Worm (Caenorhabditis elegans) whole organism, late embryonic: ENCODE results near the gene fip-5.

Source experiments
- C38D4.7 ChIP-seq: fragments of 200-800 bp; sonication (Bioruptor generic); optimal IDR thresholded peaks from 2 replicates; lab custom pipeline; 2018; ENCODE audit warnings: mild to moderate bottlenecking, missing genetic modification characterization, moderate library complexity, missing compliant biosample characterization
- F13H6.1 ChIP-seq: sonication (generic microtip); optimal IDR thresholded peaks from 2 replicates; lab custom pipeline; 2016; ENCODE audit warnings: missing genetic modification characterization, missing compliant biosample characterization
- ahr-1 ChIP-seq: sonication (generic microtip); optimal IDR thresholded peaks from 2 replicates; lab custom pipeline; 2016; ENCODE audit warnings: missing genetic modification characterization, missing compliant biosample characterization
- ceh-14 ChIP-seq: sonication (generic microtip); optimal IDR thresholded peaks from 2 replicates; lab custom pipeline; 2016; ENCODE audit warnings: missing genotype, missing genetic modification characterization, missing compliant biosample characterization
- ceh-18 ChIP-seq: sonication (generic microtip); optimal IDR thresholded peaks from 2 replicates; lab custom pipeline; 2016; ENCODE audit warnings: missing genetic modification characterization, missing compliant biosample characterization
- ceh-22 ChIP-seq: sonication (generic microtip); optimal IDR thresholded peaks from 2 replicates; lab custom pipeline; 2017; ENCODE audit warnings: missing biosample characterization, missing genetic modification characterization
- ceh-30 ChIP-seq: fragments of 150-350 bp; optimal IDR thresholded peaks from 2 replicates; lab custom pipeline; 2014; ENCODE audit warnings: missing biosample characterization, missing genetic modification characterization
- ceh-31 ChIP-seq: sonication (generic microtip); optimal IDR thresholded peaks from 2 replicates; lab custom pipeline; 2016; ENCODE audit warnings: missing genetic modification characterization, missing compliant biosample characterization
- ceh-34 ChIP-seq: sonication (generic microtip); optimal IDR thresholded peaks from 2 replicates; lab custom pipeline; 2016; ENCODE audit warnings: mild to moderate bottlenecking, missing genetic modification characterization, missing compliant biosample characterization
- ceh-48 ChIP-seq: sonication (generic microtip); optimal IDR thresholded peaks from 2 replicates; lab custom pipeline; 2016; ENCODE audit warnings: missing genetic modification characterization, inconsistent platforms, missing compliant biosample characterization
- ceh-9 ChIP-seq: sonication (generic microtip); optimal IDR thresholded peaks from 2 replicates; lab custom pipeline; 2016; ENCODE audit warnings: mild to moderate bottlenecking, missing genetic modification characterization, inconsistent platforms, missing compliant biosample characterization
- che-1 ChIP-seq: sonication (generic microtip); optimal IDR thresholded peaks from 2 replicates; lab custom pipeline; 2016; ENCODE audit warnings: mild to moderate bottlenecking, missing genetic modification characterization, missing compliant biosample characterization
- dmd-4 ChIP-seq: sonication (generic microtip); optimal IDR thresholded peaks from 2 replicates; lab custom pipeline; 2016; ENCODE audit warnings: borderline replicate concordance, missing genetic modification characterization, missing compliant biosample characterization
- dve-1 ChIP-seq: sonication (generic microtip); optimal IDR thresholded peaks from 2 replicates; lab custom pipeline; 2017; ENCODE audit warnings: antibody characterized with exemption, mild to moderate bottlenecking, missing genetic modification characterization, missing compliant biosample characterization
- elt-2 ChIP-seq: sonication (generic microtip); optimal IDR thresholded peaks from 2 replicates; lab custom pipeline; 2016; ENCODE audit warnings: missing genetic modification reagents, missing genetic modification characterization, missing compliant biosample characterization
- elt-4 ChIP-seq: sonication (generic microtip); optimal IDR thresholded peaks from 2 replicates; lab custom pipeline; 2016; ENCODE audit warnings: missing genetic modification characterization, missing compliant biosample characterization
- ets-4 ChIP-seq: sonication (generic microtip); optimal IDR thresholded peaks from 2 replicates; lab custom pipeline; 2016; ENCODE audit warnings: missing genetic modification characterization, missing compliant biosample characterization
- fkh-6 ChIP-seq: sonication (generic microtip); optimal IDR thresholded peaks from 2 replicates; lab custom pipeline; 2016; ENCODE audit warnings: missing genetic modification characterization, missing compliant biosample characterization
- gmeb-2 ChIP-seq: sonication (generic microtip); optimal IDR thresholded peaks from 2 replicates; lab custom pipeline; 2016; ENCODE audit warnings: missing genetic modification characterization, inconsistent platforms, missing compliant biosample characterization
- hlh-15 ChIP-seq: sonication (generic microtip); optimal IDR thresholded peaks from 2 replicates; lab custom pipeline; 2016; ENCODE audit warnings: missing genetic modification characterization, missing compliant biosample characterization
- hlh-6 ChIP-seq: sonication (generic microtip); optimal IDR thresholded peaks from 2 replicates; lab custom pipeline; 2016; ENCODE audit warnings: missing genotype, missing genetic modification characterization, missing compliant biosample characterization
- hlh-8 ChIP-seq: sonication (generic microtip); optimal IDR thresholded peaks from 2 replicates; lab custom pipeline; 2016; ENCODE audit warnings: missing genotype, missing genetic modification characterization, missing compliant biosample characterization
- madf-2 ChIP-seq: sonication (generic microtip); optimal IDR thresholded peaks from 2 replicates; lab custom pipeline; 2017; ENCODE audit warnings: missing genetic modification characterization, missing compliant biosample characterization
- nfya-1 ChIP-seq: sonication (generic microtip); optimal IDR thresholded peaks from 2 replicates; lab custom pipeline; 2017; ENCODE audit warnings: missing genetic modification characterization, mild to moderate bottlenecking, missing compliant biosample characterization, antibody characterized with exemption, moderate library complexity
- nhr-232 ChIP-seq: sonication (generic microtip); optimal IDR thresholded peaks from 2 replicates; lab custom pipeline; 2016; ENCODE audit warnings: missing genetic modification characterization, missing compliant biosample characterization
- pax-1 ChIP-seq: fragments of 150-350 bp; optimal IDR thresholded peaks from 2 replicates; lab custom pipeline; 2014; ENCODE audit warnings: missing biosample characterization, missing genetic modification characterization
- pha-2 ChIP-seq: sonication (generic microtip); optimal IDR thresholded peaks from 2 replicates; lab custom pipeline; 2017; ENCODE audit warnings: mild to moderate bottlenecking, missing genetic modification characterization, missing compliant biosample characterization
- pha-4 ChIP-seq: fragments of 150-350 bp; optimal IDR thresholded peaks from 2 replicates; lab custom pipeline; 2018; ENCODE audit warnings: missing biosample characterization, missing genetic modification reagents, missing genetic modification characterization
- pqm-1 ChIP-seq: sonication (generic microtip); optimal IDR thresholded peaks from 2 replicates; lab custom pipeline; 2016; ENCODE audit warnings: missing genetic modification characterization, missing compliant biosample characterization
- pros-1 ChIP-seq: fragments of 150-350 bp; optimal IDR thresholded peaks from 2 replicates; lab custom pipeline; 2014; ENCODE audit warnings: missing biosample characterization, missing genetic modification reagents, missing genetic modification characterization
- rnt-1 ChIP-seq: sonication (generic microtip); optimal IDR thresholded peaks from 2 replicates; lab custom pipeline; 2016; ENCODE audit warnings: missing genetic modification characterization, missing compliant biosample characterization
- sdc-2 ChIP-seq: sonication (generic microtip); optimal IDR thresholded peaks from 2 replicates; lab custom pipeline; 2016; ENCODE audit warnings: missing genotype, missing genetic modification characterization, missing compliant biosample characterization
- sox-2 ChIP-seq: fragments of 200-800 bp; sonication (Bioruptor generic); IDR thresholded peaks from 2 replicates; pipeline ENCODE4 v1.3.6; 2022; ENCODE audit warnings: missing genetic modification reagents, missing genetic modification characterization, missing compliant biosample characterization
- syd-9 ChIP-seq: sonication (generic microtip); optimal IDR thresholded peaks from 2 replicates; lab custom pipeline; 2016; ENCODE audit warnings: mild to moderate bottlenecking, missing genetic modification characterization, moderate library complexity, missing compliant biosample characterization
- tbx-2 ChIP-seq: sonication (generic microtip); optimal IDR thresholded peaks from 2 replicates; lab custom pipeline; 2016; ENCODE audit warnings: missing genetic modification characterization, missing compliant biosample characterization
- unc-55 ChIP-seq: sonication (generic microtip); optimal IDR thresholded peaks from 2 replicates; lab custom pipeline; 2017; ENCODE audit warnings: missing biosample characterization, missing genetic modification reagents, missing genetic modification characterization
- unc-86 ChIP-seq: sonication (generic microtip); optimal IDR thresholded peaks from 2 replicates; lab custom pipeline; 2016; ENCODE audit warnings: missing genetic modification characterization, missing compliant biosample characterization
- ztf-16 ChIP-seq: sonication (generic microtip); optimal IDR thresholded peaks from 2 replicates; lab custom pipeline; 2017; ENCODE audit warnings: missing genetic modification characterization, missing compliant biosample characterization

Gene fip-5

DNA sequence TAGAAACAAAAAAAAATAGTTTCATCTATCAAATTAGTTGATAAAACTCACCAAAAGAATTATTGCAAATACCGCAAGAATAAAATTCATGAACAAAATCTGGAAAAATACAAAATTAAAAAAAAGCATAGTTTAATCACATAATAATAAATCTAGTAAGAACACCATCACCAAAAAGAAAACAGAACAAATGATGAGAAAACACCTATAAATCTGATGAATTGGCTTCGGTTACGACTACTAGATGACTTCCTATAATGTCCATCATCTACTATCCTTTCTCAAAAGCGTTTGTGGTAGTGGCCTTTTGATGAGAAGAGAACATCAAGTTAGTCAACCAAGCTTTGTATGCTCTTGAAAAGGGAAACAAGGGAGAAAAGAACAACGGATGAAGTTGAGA, 35.6 kb downstream of the fip-5 start, which contains the start of gene cut-5:
Gene cut-5, minus strand, starts transcription at position 101 of the 400 bp plus-strand sequence.
- TF ChIP-seq ahr-1 (tag; lab: Kevin White, UChicago) = no peak
- no peak for TF ChIP-seq madf-2 (tag; lab: Kevin White, UChicago)
- TF ChIP-seq, all 69 proteins: peak for 0

DNA sequence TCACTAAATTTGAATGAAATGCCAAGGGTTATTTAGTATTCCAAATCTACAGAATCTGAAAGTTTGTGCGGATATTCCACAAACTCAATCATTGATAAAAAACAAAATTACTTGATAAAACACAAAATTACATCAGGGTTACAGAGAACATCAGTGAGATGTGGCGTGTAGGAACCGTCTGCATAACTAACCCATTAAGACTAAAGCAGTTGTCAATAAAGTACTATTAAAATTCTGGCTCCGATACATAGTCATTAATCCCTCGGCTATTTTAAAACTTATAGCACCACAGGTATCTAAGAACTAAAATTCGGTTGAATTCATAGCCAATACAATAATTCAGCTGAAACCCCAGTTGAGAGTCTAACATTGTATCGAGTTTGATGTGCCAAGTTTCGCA, 36.2 kb downstream of the fip-5 start:
- TF ChIP-seq syd-9 (no peak), nhr-232 (tag; lab: Kevin White, UChicago) (no peak), elt-4 (tag; lab: Kevin White, UChicago) (no peak), unc-86 (tag; lab: Kevin White, UChicago) (no peak), ets-4 (no peak), dmd-4 (tag; lab: Kevin White, UChicago) (no peak), gmeb-2 (tag; lab: Kevin White, UChicago) (no peak), hlh-6 (tag; lab: Kevin White, UChicago) (no peak), ceh-31 (tag; lab: Kevin White, UChicago) (no peak), ztf-16 (no peak), ceh-22 (no peak), sdc-2 (tag; lab: Kevin White, UChicago) (no peak), ceh-9 (tag; lab: Kevin White, UChicago) (no peak), hlh-8 (tag; lab: Kevin White, UChicago) (no peak), dve-1 (no peak), sox-2 (GFP tag; lab: Robert Waterston, UW) (no peak), ceh-34 (tag; lab: Kevin White, UChicago) (no peak), tbx-2 (tag; lab: Kevin White, UChicago) (no peak)
- TF ChIP-seq, all 69 proteins: peak for 0

DNA sequence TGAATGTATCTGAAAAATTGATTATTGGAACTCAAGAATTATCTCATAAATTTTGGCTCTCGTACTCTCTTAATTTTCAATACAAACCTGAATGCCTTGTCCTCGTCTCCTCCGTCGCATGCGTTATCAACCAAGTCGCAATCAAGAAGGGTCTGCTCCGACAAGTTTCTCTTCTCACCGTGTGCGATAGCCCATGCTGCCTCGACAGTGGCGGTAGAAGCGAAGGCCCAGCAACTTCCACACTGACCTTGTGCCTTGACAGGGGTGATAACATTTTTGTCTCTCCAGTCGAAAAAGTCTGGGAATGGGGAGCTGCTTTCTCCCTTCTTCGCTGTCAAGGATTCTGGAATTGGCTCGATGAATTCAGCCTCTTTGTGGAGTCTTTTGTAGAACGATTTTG, 37.5 kb downstream of the fip-5 start:
- TF ChIP-seq unc-55 (GFP tag; lab: Kevin White, UChicago) (no peak), elt-2 (tag; lab: Kevin White, UChicago) (peak; percentile 54), pros-1 (tag; lab: Kevin White, UChicago) (no peak), pqm-1 (tag; lab: Kevin White, UChicago) (no peak), ceh-48 (tag; lab: Kevin White, UChicago) (no peak)

DNA sequence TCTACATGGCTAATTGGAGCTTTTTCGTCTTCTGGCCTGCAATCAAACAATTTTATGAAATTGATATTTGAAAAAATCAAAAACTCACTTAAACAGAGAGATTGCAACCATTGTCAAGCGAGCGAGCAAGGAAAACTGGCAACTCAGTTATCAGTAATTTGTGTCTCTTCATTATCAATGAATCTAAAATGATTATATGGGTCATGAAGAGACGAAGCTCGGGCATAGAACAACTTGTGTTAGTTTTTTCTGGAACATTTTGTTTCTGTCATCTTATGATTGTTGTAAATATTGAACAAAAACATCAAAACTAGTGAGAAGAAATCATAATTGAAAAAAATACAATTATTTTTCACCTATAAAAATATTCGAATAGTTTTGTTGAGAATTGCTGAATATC, 38.4 kb downstream of the fip-5 start, which contains the start of gene R07E3.1:
Gene R07E3.1, minus strand, starts transcription at position 176 of the 400 bp plus-strand sequence.
- no peak for TF ChIP-seq pqm-1 (tag; lab: Kevin White, UChicago)
- TF ChIP-seq elt-2 (tag; lab: Kevin White, UChicago) = peak; percentile 67
- TF ChIP-seq, all 69 proteins: peak for 1

DNA sequence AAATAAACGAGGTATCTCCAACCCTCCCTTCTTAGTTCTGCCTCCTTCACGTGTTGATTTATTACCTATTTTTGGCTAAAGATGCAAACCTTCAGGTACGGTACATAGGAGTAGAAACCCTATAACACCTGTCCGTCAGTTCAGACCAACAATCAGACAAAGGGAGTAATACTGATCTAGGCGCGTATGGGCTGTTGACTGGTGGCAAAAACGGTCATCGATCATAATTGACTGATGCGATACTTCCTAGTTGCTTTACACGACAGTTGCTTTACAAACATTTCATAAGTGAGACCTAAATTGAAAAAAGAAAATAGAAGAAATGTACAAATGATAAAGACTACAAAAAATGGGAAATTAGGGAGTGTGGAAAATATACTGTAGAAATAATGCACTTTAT, 47.6 kb downstream of the fip-5 start:
- TF ChIP-seq F13H6.1 (tag; lab: Kevin White, UChicago) (no peak), fkh-6 (no peak), C38D4.7 (GFP tag; lab: Kevin White, UChicago) (no peak), pha-4 (tag; lab: Kevin White, UChicago) (no peak), tbx-2 (tag; lab: Kevin White, UChicago) (no peak), ceh-30 (tag; lab: Kevin White, UChicago) (no peak), pha-2 (tag; lab: Kevin White, UChicago) (no peak), ztf-16 (no peak), nfya-1 (no peak), sox-2 (GFP tag; lab: Robert Waterston, UW) (no peak), rnt-1 (tag; lab: Kevin White, UChicago) (no peak), ceh-14 (tag; lab: Kevin White, UChicago) (no peak), pros-1 (tag; lab: Kevin White, UChicago) (no peak), ceh-18 (tag; lab: Kevin White, UChicago) (no peak), che-1 (no peak), hlh-15 (tag; lab: Kevin White, UChicago) (no peak), pax-1 (tag; lab: Kevin White, UChicago) (no peak)
